Worm (Caenorhabditis elegans): ENCODE results near the gene C16C8.9.

DNA sequence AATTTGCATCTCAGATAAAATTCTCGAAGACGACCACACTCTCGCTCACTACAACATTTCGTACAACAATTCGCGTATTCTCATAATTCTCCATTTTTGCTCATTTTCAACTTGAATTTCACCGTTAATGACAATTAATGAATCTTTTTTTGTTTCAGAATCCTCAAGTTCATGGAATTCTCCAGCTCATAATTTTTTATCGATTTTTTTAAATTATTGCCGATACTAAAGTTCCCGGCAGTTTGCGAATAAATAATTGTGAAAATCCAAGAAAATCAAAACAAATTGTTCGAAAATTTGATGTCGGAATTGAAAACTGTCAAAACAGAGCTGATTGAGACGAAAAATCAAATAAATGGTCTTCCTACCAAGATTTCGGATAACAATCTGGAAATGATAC lies 15.1 kb downstream of the C16C8.9 start, which contains the start of gene C16C8.21:
- TF ChIP-seq rnt-1 (tag; optimal IDR thresholded peaks at IDR 0.05) (no peak), ztf-4 (tag; optimal IDR thresholded peaks at IDR 0.05) (no peak), lir-3 (tag; optimal IDR thresholded peaks at IDR 0.05; ENCODE audit: poor library complexity) (no peak), C34B4.2 (tag; optimal IDR thresholded peaks at IDR 0.05) (no peak)
